Fruit fly (Drosophila melanogaster): ENCODE measurements around the gene UGP.

UGP gene

DNA sequence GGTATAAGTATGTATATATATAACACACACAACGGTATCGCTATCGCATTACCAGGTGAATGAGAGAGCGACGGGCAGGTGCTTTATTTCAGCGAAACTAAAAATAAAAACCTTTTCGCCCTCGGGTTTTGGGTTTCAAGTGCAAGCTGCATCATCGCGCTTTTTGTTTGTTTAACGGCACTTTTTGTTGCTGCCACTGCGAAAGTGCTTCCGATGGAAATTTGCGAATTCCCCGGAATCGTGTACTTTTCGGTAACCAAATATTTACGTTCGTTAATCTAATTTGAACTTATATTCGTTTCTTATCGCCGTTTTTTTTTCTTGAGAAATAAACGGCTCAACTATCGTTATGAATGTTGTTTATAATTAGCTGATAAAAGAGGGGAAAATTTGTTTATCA, 37.3 kb upstream of the UGP start:
- TF ChIP-seq psq (optimal IDR thresholded peaks at IDR 0.05) = no peak
- no peak for TF ChIP-seq CG8478 (optimal IDR thresholded peaks at IDR 0.05)
- TF ChIP-seq EcR (GFP tag; optimal IDR thresholded peaks at IDR 0.05) = no peak
- no peak for TF ChIP-seq usp (GFP tag; optimal IDR thresholded peaks at IDR 0.05)
- no peak for TF ChIP-seq Dll (optimal IDR thresholded peaks at IDR 0.05)
- no peak for TF ChIP-seq pan (optimal IDR thresholded peaks at IDR 0.05)

DNA sequence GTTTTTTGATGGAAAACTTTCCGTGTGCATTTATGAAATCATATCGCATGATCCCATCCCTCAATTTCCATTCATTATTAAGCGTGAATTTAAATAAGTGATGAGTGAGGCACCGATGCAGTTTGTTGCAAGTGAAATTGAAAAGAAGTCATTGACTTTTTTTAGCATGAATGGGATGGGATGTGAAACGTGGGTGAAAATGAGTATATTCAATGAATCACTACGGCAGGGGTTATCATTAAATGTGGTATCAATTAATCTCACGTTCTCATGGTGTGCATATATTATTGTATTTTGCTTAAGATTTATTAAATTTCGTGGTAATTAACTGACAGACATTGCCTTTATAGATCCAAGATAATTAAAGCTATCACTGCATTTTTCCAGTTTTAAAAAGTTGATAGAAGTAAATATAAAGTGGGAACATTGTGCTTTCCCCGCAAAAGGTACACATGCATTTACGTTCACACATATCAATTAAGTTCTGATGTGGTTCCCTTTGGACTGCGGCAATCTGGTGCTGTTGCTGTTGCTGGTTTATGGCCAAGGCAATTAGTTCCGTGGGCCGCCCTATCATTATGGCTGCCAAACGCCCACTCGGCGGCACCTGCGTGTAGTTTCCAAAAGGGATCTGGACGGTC, 32.7 kb upstream of the UGP start:
- TF ChIP-seq pan (optimal IDR thresholded peaks at IDR 0.05) (no peak), EcR (GFP tag; optimal IDR thresholded peaks at IDR 0.05) (no peak), psq (optimal IDR thresholded peaks at IDR 0.05) (no peak), usp (GFP tag; optimal IDR thresholded peaks at IDR 0.05) (no peak), Dll (optimal IDR thresholded peaks at IDR 0.05) (no peak), CG8478 (optimal IDR thresholded peaks at IDR 0.05) (no peak)

DNA sequence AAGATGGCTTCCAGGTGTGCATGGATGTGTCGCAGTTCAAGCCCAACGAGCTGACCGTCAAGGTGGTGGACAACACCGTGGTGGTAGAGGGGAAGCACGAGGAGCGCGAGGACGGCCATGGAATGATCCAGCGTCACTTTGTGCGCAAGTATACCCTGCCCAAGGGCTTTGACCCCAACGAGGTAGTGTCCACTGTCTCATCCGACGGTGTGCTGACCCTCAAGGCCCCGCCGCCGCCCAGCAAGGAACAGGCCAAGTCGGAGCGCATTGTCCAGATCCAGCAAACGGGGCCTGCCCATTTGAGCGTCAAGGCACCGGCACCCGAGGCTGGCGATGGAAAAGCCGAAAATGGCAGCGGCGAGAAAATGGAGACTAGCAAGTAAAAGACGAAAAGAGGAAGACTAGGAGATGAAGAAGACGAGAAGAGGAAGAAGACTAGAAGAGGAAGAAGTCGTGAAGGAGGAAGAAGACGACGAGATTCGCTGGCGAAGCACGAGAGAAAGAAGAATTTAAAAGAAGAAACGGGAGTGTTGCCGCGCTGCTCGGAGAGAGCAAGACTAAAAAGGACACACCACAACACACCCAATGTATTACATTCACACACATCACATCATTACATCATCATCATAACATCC, 25.8 kb upstream of the UGP start:
- TF ChIP-seq EcR (GFP tag; optimal IDR thresholded peaks at IDR 0.05) = peak in 1 of 2 experiments; percentile 17
- no peak for TF ChIP-seq pan (optimal IDR thresholded peaks at IDR 0.05)

DNA sequence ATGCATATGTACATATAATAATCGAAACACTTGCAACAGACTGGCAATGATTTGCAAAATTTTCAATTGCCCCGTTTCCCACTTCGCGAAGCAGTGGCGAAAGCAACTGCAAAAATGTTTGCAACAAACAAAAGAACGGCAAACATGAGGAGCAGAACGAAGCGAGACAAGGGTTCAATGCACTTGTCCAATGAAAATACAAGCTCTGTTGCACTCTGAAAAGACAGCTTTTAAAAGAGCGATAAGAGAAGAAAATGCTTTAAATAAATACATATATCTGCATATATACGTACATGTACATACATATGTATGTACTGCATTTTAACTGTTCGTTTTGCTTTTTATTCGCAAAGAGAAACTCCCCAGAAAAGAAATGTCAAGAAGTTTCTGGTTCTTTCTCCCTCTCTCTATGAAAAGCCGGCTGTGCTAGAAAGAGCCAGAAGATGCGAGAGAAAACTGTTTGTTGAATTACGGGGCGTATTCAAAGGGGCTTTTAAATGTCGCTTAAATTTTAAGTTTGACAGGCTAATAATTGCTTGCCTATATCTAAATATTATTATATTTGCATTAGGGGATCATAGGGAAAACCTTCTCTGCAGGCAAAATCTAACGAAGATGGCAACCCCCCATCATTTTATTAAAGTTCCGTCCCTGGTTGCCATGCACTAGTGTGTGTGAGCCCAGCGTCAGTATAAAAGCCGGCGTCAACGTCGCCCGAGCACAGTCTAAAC, 24.8 kb upstream of the UGP start, which contains the start of gene Hsp27:
TSS of gene Hsp27 (plus strand) at position 719 of the 731 bp plus-strand sequence.
- TF ChIP-seq EcR (GFP tag; optimal IDR thresholded peaks at IDR 0.05) (peak in 1 of 2 experiments; percentile 76), psq (optimal IDR thresholded peaks at IDR 0.05) (no peak), usp (GFP tag; optimal IDR thresholded peaks at IDR 0.05) (no peak), CG8478 (optimal IDR thresholded peaks at IDR 0.05) (peak; percentile 42), pan (optimal IDR thresholded peaks at IDR 0.05) (no peak), Dll (optimal IDR thresholded peaks at IDR 0.05) (no peak)

DNA sequence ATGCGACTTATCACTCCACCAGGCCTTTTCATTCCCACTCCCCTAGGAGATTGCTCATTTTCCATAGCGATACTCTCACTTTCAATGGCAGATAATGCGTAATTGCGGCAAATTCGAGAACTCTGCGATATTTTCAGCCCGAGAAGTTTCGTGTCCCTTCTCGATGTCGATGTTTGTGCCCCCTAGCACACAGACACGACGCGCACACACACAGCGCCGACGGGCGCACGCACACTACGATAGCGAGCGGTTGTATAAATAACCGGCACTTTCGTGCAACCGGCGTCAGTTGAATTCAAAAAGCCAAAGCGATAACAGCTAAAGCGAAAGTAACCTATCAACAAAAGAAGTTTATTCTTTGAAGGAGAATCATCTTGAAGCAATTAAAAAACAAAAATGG, 22.9 kb upstream of the UGP start, which contains the start of gene Hsp23:
TSS of gene Hsp23 (plus strand) at position 281 of the 400 bp plus-strand sequence.
- TF ChIP-seq Dll (optimal IDR thresholded peaks at IDR 0.05) = peak; percentile 18
- no peak for TF ChIP-seq usp (GFP tag; optimal IDR thresholded peaks at IDR 0.05)
- TF ChIP-seq EcR (GFP tag; optimal IDR thresholded peaks at IDR 0.05) = peak in 1 of 2 experiments; percentile 48

DNA sequence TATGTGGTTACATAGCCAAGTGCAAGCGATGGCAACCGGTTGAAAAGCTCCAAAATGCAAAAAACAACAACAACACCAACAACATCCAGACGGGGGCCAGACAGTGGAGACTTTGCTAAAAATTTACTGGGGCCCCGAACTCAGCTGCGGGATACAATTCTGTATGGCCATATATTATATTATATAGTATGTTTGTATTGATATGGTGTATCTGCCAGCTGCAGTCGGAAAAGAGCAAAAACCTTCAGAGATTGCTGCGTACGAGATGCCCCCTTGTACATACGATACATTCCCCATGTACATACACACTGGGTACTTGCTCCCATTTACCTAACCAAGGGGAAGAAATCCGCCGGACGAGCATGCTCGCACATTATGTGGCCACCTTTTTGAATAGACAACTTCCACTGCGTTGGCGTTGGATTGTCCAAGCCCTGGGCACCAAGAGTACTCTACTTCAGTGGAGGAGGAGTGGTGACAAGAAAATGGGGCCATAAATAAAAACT, 21.7 kb upstream of the UGP start:
- TF ChIP-seq Dll (optimal IDR thresholded peaks at IDR 0.05) (no peak), psq (optimal IDR thresholded peaks at IDR 0.05) (no peak), usp (GFP tag; optimal IDR thresholded peaks at IDR 0.05) (no peak), EcR (GFP tag; optimal IDR thresholded peaks at IDR 0.05) (no peak), pan (optimal IDR thresholded peaks at IDR 0.05) (no peak), CG8478 (optimal IDR thresholded peaks at IDR 0.05) (no peak)

DNA sequence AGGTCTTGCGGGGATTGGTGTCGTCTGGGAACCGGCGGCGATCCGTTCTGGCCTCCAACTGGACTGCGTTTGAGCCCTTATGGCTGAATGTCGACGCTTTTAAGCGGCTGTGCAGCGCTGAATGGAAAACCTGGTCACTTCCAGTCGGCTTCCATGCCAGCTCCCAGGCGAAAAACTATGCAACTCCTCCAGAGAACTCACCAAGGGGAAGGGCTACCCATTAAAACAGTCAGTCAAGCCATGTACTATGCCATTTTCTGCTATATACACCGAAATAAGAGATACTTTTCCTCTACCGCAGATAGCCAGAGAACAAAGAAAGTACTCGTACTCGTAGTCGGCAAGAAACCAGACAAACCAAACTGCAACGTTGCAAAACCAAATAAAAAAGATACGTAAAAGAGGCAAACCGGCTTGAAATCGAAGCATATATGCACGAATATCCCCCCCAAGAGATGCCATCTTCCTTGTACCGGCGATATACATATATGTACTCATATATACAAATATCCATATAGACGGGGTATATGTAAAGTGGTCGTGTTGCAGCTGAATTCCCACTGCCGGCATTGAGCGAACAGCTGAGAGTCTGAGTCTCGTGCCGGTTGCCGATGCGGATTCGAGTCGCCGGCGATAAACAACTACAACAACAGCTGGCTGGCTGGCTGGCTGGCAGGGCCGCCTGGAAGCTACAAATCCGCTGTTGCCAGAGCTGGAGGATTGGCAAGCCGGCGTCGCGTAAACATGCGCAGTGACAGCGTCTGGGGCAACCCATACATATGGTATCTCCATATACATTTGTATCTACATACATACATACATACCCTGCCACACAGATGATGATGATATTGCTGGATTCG, 21.0 kb upstream of the UGP start, which contains the start of gene Hsp67Ba:
TSS of gene Hsp67Ba (minus strand) at position 51 of the 860 bp plus-strand sequence.
- TF ChIP-seq EcR (GFP tag; optimal IDR thresholded peaks at IDR 0.05) (no peak), CG8478 (optimal IDR thresholded peaks at IDR 0.05) (no peak), psq (optimal IDR thresholded peaks at IDR 0.05) (no peak), usp (GFP tag; optimal IDR thresholded peaks at IDR 0.05) (no peak), Dll (optimal IDR thresholded peaks at IDR 0.05) (peak; percentile 20)

DNA sequence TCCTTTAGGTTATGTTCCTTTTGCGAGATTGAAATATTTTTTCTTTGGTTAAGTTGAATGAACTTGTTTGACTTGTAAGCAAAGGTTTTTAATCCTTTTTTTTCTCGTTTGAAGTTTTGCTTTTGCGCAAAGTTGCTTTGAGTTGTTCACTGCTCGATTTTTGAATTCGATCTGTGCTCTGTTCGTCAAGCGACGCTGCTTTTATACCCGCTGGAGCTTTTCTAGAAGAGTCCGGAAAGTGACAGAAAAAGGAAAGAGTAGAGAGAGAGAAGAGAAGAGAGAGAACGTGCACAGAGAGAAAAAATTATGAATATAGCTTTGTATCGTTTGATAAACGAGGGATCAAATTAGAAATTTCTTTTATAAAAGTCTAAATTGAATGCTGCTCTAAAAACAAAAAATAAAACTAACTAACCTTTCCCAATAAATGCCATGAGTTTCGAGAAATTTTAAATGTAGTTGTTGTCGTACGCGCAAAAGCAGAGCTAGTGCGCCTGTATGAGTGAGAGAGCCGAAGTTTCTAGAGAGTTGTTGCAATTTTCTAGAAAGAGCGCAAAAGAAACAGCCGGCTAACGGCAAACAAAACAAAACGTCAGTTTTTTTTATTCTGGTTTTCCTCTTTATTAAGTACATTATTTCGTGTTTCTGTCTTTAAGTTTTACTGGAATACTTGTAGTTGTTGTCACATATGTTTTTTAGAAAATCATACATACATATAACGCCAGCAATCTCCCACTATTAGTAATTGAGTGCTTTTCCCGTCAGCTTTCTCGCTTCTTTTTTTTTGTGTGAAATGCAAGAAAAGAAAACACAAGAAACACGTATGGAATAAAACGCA, 18.7 kb upstream of the UGP start, which contains the start of gene Hsp26:
TSS of gene Hsp26 (minus strand) at position 230 of the 838 bp plus-strand sequence.
- TF ChIP-seq EcR (GFP tag; optimal IDR thresholded peaks at IDR 0.05) (peak; percentile 74 to 96), CG8478 (optimal IDR thresholded peaks at IDR 0.05) (no peak)

DNA sequence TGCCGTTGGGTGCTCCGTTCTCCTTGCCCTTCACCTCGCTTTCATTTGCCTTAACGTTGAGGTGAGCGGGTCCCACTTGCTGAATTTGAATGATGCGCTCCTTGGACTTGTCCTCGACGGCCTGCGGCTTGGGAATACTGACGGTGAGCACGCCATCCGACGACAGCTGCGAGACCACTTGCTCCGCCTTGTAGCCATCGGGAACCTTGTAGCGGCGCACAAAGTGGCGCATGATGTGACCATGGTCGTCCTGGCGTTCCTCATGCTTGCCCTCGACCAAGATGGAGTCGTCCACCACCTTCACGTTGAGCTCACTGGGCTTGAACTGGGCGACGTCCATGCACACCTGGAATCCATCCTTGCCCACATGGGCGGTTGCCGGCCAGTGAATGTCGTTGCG, 17.8 kb upstream of the UGP start:
- TF ChIP-seq psq (optimal IDR thresholded peaks at IDR 0.05) (no peak), CG8478 (optimal IDR thresholded peaks at IDR 0.05) (no peak), usp (GFP tag; optimal IDR thresholded peaks at IDR 0.05) (no peak), Dll (optimal IDR thresholded peaks at IDR 0.05) (no peak), EcR (GFP tag; optimal IDR thresholded peaks at IDR 0.05) (no peak), pan (optimal IDR thresholded peaks at IDR 0.05) (no peak)

DNA sequence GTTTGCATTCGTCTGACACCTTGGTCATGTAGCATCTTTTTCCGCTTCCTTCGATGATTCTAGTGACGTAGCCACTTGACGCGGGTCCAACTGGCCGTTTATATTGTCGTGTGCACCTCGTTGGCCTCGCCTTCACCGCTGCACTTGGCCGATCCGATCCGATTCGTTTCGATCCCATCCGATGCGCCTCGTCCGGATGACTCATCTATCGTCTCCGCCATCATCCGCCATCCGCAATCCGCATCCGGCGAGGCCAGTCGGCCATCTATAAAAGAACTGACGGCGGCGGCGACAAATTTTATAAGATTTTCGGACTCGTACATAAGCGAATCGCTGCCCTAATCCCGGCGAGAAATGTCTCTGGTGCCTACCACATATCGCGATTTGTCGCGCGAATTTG, 16.4 kb upstream of the UGP start, which contains the start of gene CG4461:
TSS of gene CG4461 (plus strand) at position 301 of the 400 bp plus-strand sequence.
- TF ChIP-seq Dll (optimal IDR thresholded peaks at IDR 0.05) = no peak
- no peak for TF ChIP-seq psq (optimal IDR thresholded peaks at IDR 0.05)
- TF ChIP-seq pan (optimal IDR thresholded peaks at IDR 0.05) = no peak

Data from whole organism.